Fruit fly (Drosophila melanogaster): ENCODE data around the gene Tsp.

Tsp gene

dm6 chr2L:6643218-6643756, 65.6 kb downstream of the Tsp start:
- no peak for TF ChIP-seq CG11560 (tag; IDR thresholded peaks at IDR 0.05)
- no peak for TF ChIP-seq CG14965 (GFP tag; optimal IDR thresholded peaks at IDR 0.05; ENCODE audit: borderline replicate concordance)
- TF ChIP-seq CG9797 (GFP tag; optimal IDR thresholded peaks at IDR 0.05), result no peak
- TF ChIP-seq CkIIα-i1 (GFP tag; IDR thresholded peaks at IDR 0.05), result no peak
- TF ChIP-seq CG32772 (GFP tag; IDR thresholded peaks at IDR 0.05), result peak; percentile 12; the same call in 1 of the 2 replicates
- peak; percentile 28 for TF ChIP-seq sens (GFP tag)
- peak; percentile 80 for TF ChIP-seq grn (GFP tag; optimal IDR thresholded peaks at IDR 0.05)
- TF ChIP-seq CG34376 (GFP tag; optimal IDR thresholded peaks at IDR 0.05), result peak; percentile 29
- no peak for TF ChIP-seq MBD-R2 (GFP tag; IDR thresholded peaks at IDR 0.05)
- TF ChIP-seq CG9609 (GFP tag; optimal IDR thresholded peaks at IDR 0.05), result no peak
- no peak for TF ChIP-seq CG4282 (GFP tag; optimal IDR thresholded peaks at IDR 0.05)
- TF ChIP-seq H15 (GFP tag; IDR thresholded peaks at IDR 0.05), result no peak
- no peak for TF ChIP-seq CG17359 (tag; optimal IDR thresholded peaks at IDR 0.05)
- no peak for TF ChIP-seq bcd (GFP tag; optimal IDR thresholded peaks at IDR 0.05)
- no peak for TF ChIP-seq danr (GFP tag; IDR thresholded peaks at IDR 0.05)
- no peak for TF ChIP-seq lov (optimal IDR thresholded peaks at IDR 0.05)
- no peak for TF ChIP-seq lov (GFP tag; IDR thresholded peaks at IDR 0.05)
- TF ChIP-seq CG6813 (GFP tag; optimal IDR thresholded peaks at IDR 0.05), result peak; percentile 43
- TF ChIP-seq CG4617 (GFP tag; optimal IDR thresholded peaks at IDR 0.05; ENCODE audit: borderline replicate concordance), result no peak
- TF ChIP-seq CG13775 (GFP tag; optimal IDR thresholded peaks at IDR 0.05), result no peak
- TF ChIP-seq sc (optimal IDR thresholded peaks at IDR 0.05), result no peak
- no peak for TF ChIP-seq sc (GFP tag; optimal IDR thresholded peaks at IDR 0.05)
- peak; percentile 15 for TF ChIP-seq CG10147 (GFP tag; optimal IDR thresholded peaks at IDR 0.05)
- TF ChIP-seq ssp (GFP tag; IDR thresholded peaks at IDR 0.05), result no peak
- no peak for TF ChIP-seq ac (GFP tag; optimal IDR thresholded peaks at IDR 0.05)
- no peak for TF ChIP-seq CG2875 (GFP tag; optimal IDR thresholded peaks at IDR 0.05)
- TF ChIP-seq hb (GFP tag; IDR thresholded peaks at IDR 0.05; ENCODE audit: partially characterized antibody), result no peak
- peak; percentile 17; the same call in 1 of the 2 replicates for TF ChIP-seq Adf1 (GFP tag; IDR thresholded peaks at IDR 0.05)
- TF ChIP-seq Dbx (GFP tag; IDR thresholded peaks at IDR 0.05), result 0 out of 3 replicates have a peak, but pooled peaks have one; percentile 39
- TF ChIP-seq CG2129 (GFP tag; IDR thresholded peaks at IDR 0.05; ENCODE audit: partially characterized antibody), result no peak
- peak; percentile 46 for TF ChIP-seq mirr (GFP tag; optimal IDR thresholded peaks at IDR 0.05)
- no peak for TF ChIP-seq toy (GFP tag; IDR thresholded peaks at IDR 0.05)
- TF ChIP-seq dpn (GFP tag; optimal IDR thresholded peaks at IDR 0.05), result no peak
- no peak for TF ChIP-seq ham (GFP tag; IDR thresholded peaks at IDR 0.05)
- no peak for TF ChIP-seq Bgb (GFP tag; IDR thresholded peaks at IDR 0.05; ENCODE audit: partially characterized antibody)
- TF ChIP-seq Hand (GFP tag; optimal IDR thresholded peaks at IDR 0.05), result no peak
- no peak for TF ChIP-seq croc (GFP tag; conservative IDR thresholded peaks at IDR 0.05)
- TF ChIP-seq knrl (GFP tag; IDR thresholded peaks at IDR 0.05; ENCODE audit: partially characterized antibody), result no peak
- TF ChIP-seq cato (GFP tag; optimal IDR thresholded peaks at IDR 0.05; ENCODE audit: borderline replicate concordance), result no peak
- TF ChIP-seq exex (tag; optimal IDR thresholded peaks at IDR 0.05), result peak; percentile 64
- peak; percentile 35 for TF ChIP-seq sd (tag; optimal IDR thresholded peaks at IDR 0.05)
- TF ChIP-seq kni (GFP tag; optimal IDR thresholded peaks at IDR 0.05), result no peak
- TF ChIP-seq CG8359 (GFP tag; optimal IDR thresholded peaks at IDR 0.05; ENCODE audit: borderline replicate concordance), result no peak
- no peak for TF ChIP-seq CG10267 (tag; optimal IDR thresholded peaks at IDR 0.05)
- no peak for TF ChIP-seq Sin3A (optimal IDR thresholded peaks at IDR 0.05)
- no peak for TF ChIP-seq CG14014 (GFP tag; IDR thresholded peaks at IDR 0.05)
- no peak for TF ChIP-seq CG7372 (GFP tag; IDR thresholded peaks at IDR 0.05)
- TF ChIP-seq twi (tag; optimal IDR thresholded peaks at IDR 0.05), result no peak
- no peak for TF ChIP-seq Sry-β (GFP tag; optimal IDR thresholded peaks at IDR 0.05)
- TF ChIP-seq CG17361 (GFP tag; IDR thresholded peaks at IDR 0.05), result no peak
- peak; percentile 3 for TF ChIP-seq Med (GFP tag)
